Worm (Caenorhabditis elegans): ENCODE results near the gene fbxa-31.

ce11 chrIII:1226256-1226655 lies 45.0 kb downstream of the fbxa-31 start:
- TF ChIP-seq ztf-11 (tag; optimal IDR thresholded peaks at IDR 0.05), result no peak
- no peak for TF ChIP-seq nhr-11 (tag; optimal IDR thresholded peaks at IDR 0.05)
- no peak for TF ChIP-seq crh-2 (tag; optimal IDR thresholded peaks at IDR 0.05)
- no peak for TF ChIP-seq unc-55 (GFP tag; optimal IDR thresholded peaks at IDR 0.05)
- no peak for TF ChIP-seq unc-39 (tag; optimal IDR thresholded peaks at IDR 0.05)
